Worm (Caenorhabditis elegans) whole organism, late embryonic: ENCODE data around the gene eif-3.G.

Experiments used
- elt-2 ChIP-seq: sonication (generic microtip); optimal IDR thresholded peaks from 2 replicates; lab custom pipeline; 2016; ENCODE audit warnings: missing genetic modification reagents, missing genetic modification characterization, missing compliant biosample characterization
- fkh-10 ChIP-seq: fragments of 150-350 bp; optimal IDR thresholded peaks from 2 replicates; lab custom pipeline; 2014; ENCODE audit warnings: missing biosample characterization, missing genetic modification reagents, missing genetic modification characterization
- nfya-1 ChIP-seq: sonication (generic microtip); optimal IDR thresholded peaks from 2 replicates; lab custom pipeline; 2017; ENCODE audit warnings: missing genetic modification characterization, mild to moderate bottlenecking, missing compliant biosample characterization, antibody characterized with exemption, moderate library complexity
- odd-2 ChIP-seq: sonication (generic microtip); optimal IDR thresholded peaks from 2 replicates; lab custom pipeline; 2017; ENCODE audit warnings: antibody characterized with exemption, mild to moderate bottlenecking, missing genetic modification characterization, missing compliant biosample characterization
- pag-3 ChIP-seq: sonication (generic microtip); optimal IDR thresholded peaks from 2 replicates; lab custom pipeline; 2016; ENCODE audit warnings: missing compliant biosample characterization, missing genetic modification characterization, borderline replicate concordance
- ttx-3 ChIP-seq: sonication (generic microtip); optimal IDR thresholded peaks from 2 replicates; lab custom pipeline; 2016; ENCODE audit warnings: missing genetic modification reagents, missing genetic modification characterization, missing compliant biosample characterization
- unc-42 ChIP-seq: sonication (generic microtip); optimal IDR thresholded peaks from 2 replicates; lab custom pipeline; 2016; ENCODE audit warnings: missing genotype, missing genetic modification characterization, missing compliant biosample characterization

DNA sequence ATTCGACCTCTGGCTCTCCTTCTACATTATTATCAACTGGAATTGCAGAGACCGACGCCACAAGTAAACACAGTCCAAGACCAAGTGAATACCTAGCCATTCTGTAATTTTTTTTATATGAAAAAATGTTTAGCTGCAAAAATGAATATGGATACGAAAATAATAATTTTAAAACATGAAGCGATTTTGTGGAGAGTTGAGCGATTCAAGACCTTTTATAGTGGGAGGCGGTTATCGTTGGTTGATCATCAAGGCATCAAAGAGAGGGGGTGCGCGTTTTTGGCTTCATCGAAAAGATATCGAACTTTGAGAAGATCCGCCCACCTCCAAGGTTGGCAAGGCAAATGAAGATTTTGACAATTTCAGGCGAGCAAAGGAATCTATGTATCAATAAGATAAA, 4.2 kb downstream of the eif-3.G start, which contains the start of gene cut-3:
- TF ChIP-seq pag-3 (tag; lab: Kevin White, UChicago) (no peak), unc-42 (tag; lab: Kevin White, UChicago) (no peak), fkh-10 (no peak), odd-2 (tag; lab: Kevin White, UChicago) (no peak), nfya-1 (tag; lab: Kevin White, UChicago) (no peak), ttx-3 (tag; lab: Kevin White, UChicago) (no peak), elt-2 (tag; lab: Kevin White, UChicago) (no peak)
